Fruit fly (Drosophila melanogaster) whole organism, embryonic: Measurements from ENCODE around the gene CG18171.
A peak's percentile ranks its signal among the peaks of the same experiment; 100 is the strongest.

ENCODE experiments used
- Bgb ChIP-seq: fragments of 200-800 bp; sonication (Bioruptor generic); IDR thresholded peaks from 2 replicates; pipeline ENCODE4 v1.3.6; 2022; ENCODE audit warnings: missing biosample characterization, missing genetic modification characterization; ENCODE audit not compliant: partially characterized antibody
- C15 ChIP-seq: fragments of 200-800 bp; sonication (Bioruptor generic); IDR thresholded peaks from 3 replicates; pipeline ENCODE4 v1.3.6; 2022; ENCODE audit warnings: missing biosample characterization, missing genetic modification characterization
- CG11085 ChIP-seq: fragments of 200-800 bp; sonication (Bioruptor generic); IDR thresholded peaks from 2 replicates; pipeline ENCODE4 v1.3.6; 2022; ENCODE audit warnings: missing biosample characterization, missing genetic modification characterization
- CG11696 ChIP-seq: fragments of 200-800 bp; sonication (Bioruptor generic); IDR thresholded peaks from 2 replicates; pipeline ENCODE4 v1.3.6; 2022; ENCODE audit warnings: missing biosample characterization, missing genetic modification characterization
- CG11723 ChIP-seq: fragments of 200-800 bp; sonication (Bioruptor generic); optimal IDR thresholded peaks from 2 replicates; lab custom pipeline; 2017; ENCODE audit warnings: missing biosample characterization, mild to moderate bottlenecking, missing genetic modification characterization
- CG12769 ChIP-seq: fragments of 200-800 bp; sonication (Bioruptor generic); optimal IDR thresholded peaks from 2 replicates; lab custom pipeline; 2019; ENCODE audit warnings: missing biosample characterization, mild to moderate bottlenecking, missing genetic modification characterization, moderate library complexity
- CG15479 ChIP-seq: fragments of 200-800 bp; sonication (Bioruptor generic); optimal IDR thresholded peaks from 3 replicates; lab custom pipeline; 2019; ENCODE audit warnings: missing biosample characterization, mild to moderate bottlenecking, missing genetic modification characterization, moderate library complexity
- CG17186 ChIP-seq: fragments of 200-800 bp; sonication (Bioruptor generic); optimal IDR thresholded peaks from 3 replicates; lab custom pipeline; 2017; ENCODE audit warnings: missing biosample characterization, missing genetic modification reagents, missing genetic modification characterization
- CG17568 ChIP-seq: fragments of 200-800 bp; sonication (Bioruptor generic); optimal IDR thresholded peaks from 2 replicates; lab custom pipeline; 2018; ENCODE audit warnings: missing biosample characterization, mild to moderate bottlenecking, missing genetic modification characterization, moderate library complexity
- CG34224 ChIP-seq: fragments of 200-800 bp; sonication (Bioruptor generic); IDR thresholded peaks from 3 replicates; pipeline ENCODE4 v1.3.6; 2022; ENCODE audit warnings: missing biosample characterization, missing genetic modification characterization; ENCODE audit not compliant: partially characterized antibody
- CG3726 ChIP-seq: fragments of 200-800 bp; sonication (Bioruptor generic); IDR thresholded peaks from 3 replicates; pipeline ENCODE4, ENCODE4 v1.3.6; 2022; ENCODE audit warnings: missing biosample characterization, missing genetic modification characterization
- CG4730 ChIP-seq: fragments of 200-800 bp; sonication (Bioruptor generic); IDR thresholded peaks from 2 replicates; pipeline ENCODE4 v1.3.6; 2022; ENCODE audit warnings: missing biosample characterization, missing genetic modification characterization
- CG6791 ChIP-seq: fragments of 200-800 bp; sonication (Bioruptor generic); IDR thresholded peaks from 3 replicates; pipeline ENCODE4 v1.3.6; 2022; ENCODE audit warnings: missing biosample characterization, missing genetic modification characterization; ENCODE audit not compliant: partially characterized antibody
- CG7963 ChIP-seq: fragments of 200-800 bp; sonication (Bioruptor generic); IDR thresholded peaks from 3 replicates; pipeline ENCODE4 v1.3.6; 2022; ENCODE audit warnings: missing biosample characterization, missing genetic modification characterization; ENCODE audit not compliant: partially characterized antibody
- CG8478 ChIP-seq: fragments of >200 bp; optimal IDR thresholded peaks from 2 replicates; lab custom pipeline; 2018
- CkIIα-i1 ChIP-seq: fragments of 200-800 bp; sonication (Bioruptor generic); IDR thresholded peaks from 2 replicates; pipeline ENCODE4 v1.3.6; 2022; ENCODE audit warnings: missing biosample characterization, missing genetic modification characterization
- Dbx ChIP-seq: fragments of 200-800 bp; sonication (Bioruptor generic); IDR thresholded peaks from 3 replicates; pipeline ENCODE4 v1.3.6; 2022; ENCODE audit warnings: missing biosample characterization, missing genetic modification characterization
- HLH54F ChIP-seq: fragments of 200-800 bp; sonication (Bioruptor generic); optimal IDR thresholded peaks from 3 replicates; lab custom pipeline; 2016; ENCODE audit warnings: missing biosample characterization, missing genetic modification characterization
- HmgZ ChIP-seq: fragments of 200-800 bp; sonication (Bioruptor generic); optimal IDR thresholded peaks from 2 replicates; lab custom pipeline; 2018; ENCODE audit warnings: missing biosample characterization, mild to moderate bottlenecking, missing genetic modification characterization
- Opbp ChIP-seq: fragments of 200-800 bp; sonication (Bioruptor generic); IDR thresholded peaks from 3 replicates; pipeline ENCODE4 v1.3.6; 2022; ENCODE audit warnings: missing biosample characterization, missing genetic modification characterization; ENCODE audit not compliant: partially characterized antibody
- Scr ChIP-seq: fragments of 200-800 bp; sonication (Bioruptor generic); IDR thresholded peaks from 2 replicates; pipeline ENCODE4 v1.3.6; 2022; ENCODE audit warnings: missing biosample characterization, missing genetic modification characterization; ENCODE audit not compliant: partially characterized antibody
- Spps ChIP-seq: fragments of 200-800 bp; sonication (Bioruptor generic); optimal IDR thresholded peaks from 2 replicates; lab custom pipeline; 2018; ENCODE audit warnings: missing biosample characterization, mild to moderate bottlenecking, missing genetic modification characterization
- TFAM ChIP-seq: fragments of 200-800 bp; sonication (Bioruptor generic); optimal IDR thresholded peaks from 2 replicates; lab custom pipeline; 2017; ENCODE audit warnings: missing biosample characterization, missing genetic modification characterization, inconsistent platforms
- Vsx1 ChIP-seq: fragments of 200-800 bp; sonication (Bioruptor generic); optimal IDR thresholded peaks from 2 replicates; lab custom pipeline; 2017; ENCODE audit warnings: missing biosample characterization, mild to moderate bottlenecking, missing genetic modification characterization, missing genetic modification reagents
- bowl ChIP-seq: fragments of 200-800 bp; sonication (Bioruptor generic); IDR thresholded peaks from 2 replicates; pipeline ENCODE4 v1.3.6; 2022; ENCODE audit warnings: missing biosample characterization, missing genetic modification characterization
- corto ChIP-seq: fragments of 200-800 bp; sonication (Bioruptor generic); optimal IDR thresholded peaks from 2 replicates; lab custom pipeline; 2016; ENCODE audit warnings: missing biosample characterization, mild to moderate bottlenecking, missing genetic modification characterization, moderate library complexity
- crol ChIP-seq: fragments of 200-800 bp; sonication (Bioruptor generic); IDR thresholded peaks from 2 replicates; pipeline ENCODE4 v1.3.6; 2022; ENCODE audit warnings: missing biosample characterization, missing genetic modification characterization
- danr ChIP-seq: fragments of 200-800 bp; sonication (Bioruptor generic); IDR thresholded peaks from 2 replicates; pipeline ENCODE4 v1.3.6; 2022; ENCODE audit warnings: missing biosample characterization, missing genetic modification characterization
- en ChIP-seq: fragments of 200-800 bp; sonication (Bioruptor generic); optimal IDR thresholded peaks from 2 replicates; lab custom pipeline; 2016; ENCODE audit warnings: missing biosample characterization, missing genetic modification characterization
- ewg ChIP-seq: fragments of 200-800 bp; sonication (Bioruptor generic); optimal IDR thresholded peaks from 3 replicates; lab custom pipeline; 2017; ENCODE audit warnings: mild to moderate bottlenecking, missing biosample characterization, missing genetic modification reagents, missing genetic modification characterization
- fd3F ChIP-seq: fragments of 200-800 bp; sonication (Bioruptor generic); optimal IDR thresholded peaks from 2 replicates; lab custom pipeline; 2018; ENCODE audit warnings: missing biosample characterization, mild to moderate bottlenecking, missing genetic modification characterization, moderate library complexity
- gsb-n ChIP-seq: fragments of 200-800 bp; sonication (Bioruptor generic); optimal IDR thresholded peaks from 3 replicates; lab custom pipeline; 2018; ENCODE audit warnings: missing biosample characterization, mild to moderate bottlenecking, missing genetic modification characterization
- hb ChIP-seq: fragments of 200-800 bp; sonication (Bioruptor generic); IDR thresholded peaks from 3 replicates; pipeline ENCODE4 v1.3.6; 2022; ENCODE audit warnings: missing biosample characterization, missing genetic modification characterization; ENCODE audit not compliant: partially characterized antibody
- jigr1 ChIP-seq: fragments of 200-800 bp; sonication (Bioruptor generic); IDR thresholded peaks from 3 replicates; pipeline ENCODE4 v1.3.6; 2022; ENCODE audit warnings: missing biosample characterization, missing genetic modification characterization
- kni ChIP-seq: fragments of 200-800 bp; sonication (Bioruptor generic); optimal IDR thresholded peaks from 3 replicates; lab custom pipeline; 2017; ENCODE audit warnings: mild to moderate bottlenecking, missing biosample characterization, missing genetic modification reagents, missing genetic modification characterization
- nom ChIP-seq: fragments of 200-800 bp; sonication (Bioruptor generic); optimal IDR thresholded peaks from 2 replicates; lab custom pipeline; 2017; ENCODE audit warnings: missing biosample characterization, missing genetic modification characterization, mild to moderate bottlenecking, moderate library complexity, missing genetic modification reagents
- oc ChIP-seq: fragments of 200-800 bp; sonication (Bioruptor generic); optimal IDR thresholded peaks from 2 replicates; lab custom pipeline; 2018; ENCODE audit warnings: missing biosample characterization, mild to moderate bottlenecking, missing genetic modification characterization, moderate library complexity
- org-1 ChIP-seq: fragments of 200-800 bp; sonication (Bioruptor generic); optimal IDR thresholded peaks from 2 replicates; lab custom pipeline; 2017; ENCODE audit warnings: missing biosample characterization, missing genetic modification characterization
- pfk ChIP-seq: fragments of 200-800 bp; sonication (Bioruptor generic); optimal IDR thresholded peaks from 2 replicates; lab custom pipeline; 2018; ENCODE audit warnings: missing biosample characterization, mild to moderate bottlenecking, missing genetic modification characterization, moderate library complexity
- pzg ChIP-seq: fragments of 200-800 bp; sonication (Bioruptor generic); optimal IDR thresholded peaks from 3 replicates; lab custom pipeline; 2018; ENCODE audit warnings: missing biosample characterization, mild to moderate bottlenecking, missing genetic modification characterization, moderate library complexity
- ro ChIP-seq: fragments of 200-800 bp; sonication (Bioruptor generic); IDR thresholded peaks from 2 replicates; pipeline ENCODE4 v1.3.6; 2022; ENCODE audit warnings: missing biosample characterization, missing genetic modification characterization
- sd ChIP-seq: fragments of 200-800 bp; sonication (Bioruptor generic); optimal IDR thresholded peaks from 3 replicates; lab custom pipeline; 2018; ENCODE audit warnings: missing biosample characterization, mild to moderate bottlenecking, missing genetic modification characterization, moderate library complexity
- sim ChIP-seq: fragments of 200-800 bp; sonication (Bioruptor generic); IDR thresholded peaks from 2 replicates; pipeline ENCODE4 v1.3.6; 2022; ENCODE audit warnings: missing biosample characterization, missing genetic modification characterization
- sisA ChIP-seq: fragments of 200-800 bp; sonication (Bioruptor generic); IDR thresholded peaks from 2 replicates; pipeline ENCODE4 v1.3.6; 2022; ENCODE audit warnings: missing biosample characterization, missing genetic modification characterization
- sna ChIP-seq: fragments of 200-800 bp; sonication (Bioruptor generic); IDR thresholded peaks from 2 replicates; pipeline ENCODE4 v1.3.6; 2022; ENCODE audit warnings: missing biosample characterization, missing genetic modification characterization; ENCODE audit not compliant: partially characterized antibody
- sob ChIP-seq: fragments of 200-800 bp; sonication (Bioruptor generic); IDR thresholded peaks from 2 replicates; pipeline ENCODE4 v1.3.6; 2022; ENCODE audit warnings: missing biosample characterization, missing genetic modification characterization
- sr ChIP-seq: fragments of 200-800 bp; sonication (Bioruptor generic); IDR thresholded peaks from 3 replicates; pipeline ENCODE4 v1.3.6; 2022; ENCODE audit warnings: missing biosample characterization, missing genetic modification characterization
- stc ChIP-seq: fragments of 200-800 bp; sonication (Bioruptor generic); IDR thresholded peaks from 2 replicates; pipeline ENCODE4 v1.3.6; 2022; ENCODE audit warnings: missing biosample characterization, missing genetic modification characterization
- tin ChIP-seq: fragments of 200-800 bp; sonication (Bioruptor generic); optimal IDR thresholded peaks from 3 replicates; lab custom pipeline; 2016; ENCODE audit warnings: missing biosample characterization, missing genetic modification characterization
- trh ChIP-seq: fragments of 200-800 bp; sonication (Bioruptor generic); optimal IDR thresholded peaks from 2 replicates; lab custom pipeline; 2016; ENCODE audit warnings: missing biosample characterization, missing genetic modification characterization
- zen2 ChIP-seq: fragments of 200-800 bp; sonication (Bioruptor generic); IDR thresholded peaks from 3 replicates; pipeline ENCODE4 v1.3.6; 2022; ENCODE audit warnings: missing biosample characterization, missing genetic modification characterization; ENCODE audit not compliant: partially characterized antibody

CG18171 gene

dm6 chr3L:1756143-1756542, 33.2 kb upstream of the CG18171 start, which contains the start of gene CG8001 (continued):
- TF ChIP-seq pfk (GFP tag; lab: Kevin White, UChicago) (no peak), zen2 (GFP tag; lab: Robert Waterston, UW) (no peak; the same call in none of the 3 replicates), Vsx1 (GFP tag; lab: Kevin White, UChicago) (no peak), CkIIα-i1 (GFP tag; lab: Robert Waterston, UW) (no peak), ewg (GFP tag; lab: Kevin White, UChicago) (no peak), hb (GFP tag; lab: Robert Waterston, UW) (peak; percentile 65; the same call in 1 of the 3 replicates), corto (GFP tag; lab: Kevin White, UChicago) (no peak), Dbx (GFP tag; lab: Robert Waterston, UW) (no peak), CG15479 (GFP tag; lab: Kevin White, UChicago) (no peak), CG11696 (GFP tag; lab: Robert Waterston, UW) (no peak), CG12769 (tag; lab: Kevin White, UChicago) (no peak), Opbp (GFP tag; lab: Robert Waterston, UW) (peak; percentile 49; the same call in 2 of the 3 replicates), sd (tag; lab: Kevin White, UChicago) (no peak), trh (GFP tag; lab: Kevin White, UChicago) (no peak), CG11085 (GFP tag; lab: Robert Waterston, UW) (no peak), CG17568 (GFP tag; lab: Kevin White, UChicago) (no peak), CG17186 (peak; percentile 57), TFAM (GFP tag; lab: Kevin White, UChicago) (no peak), Scr (GFP tag; lab: Robert Waterston, UW) (peak; percentile 64), sna (GFP tag; lab: Robert Waterston, UW) (peak; percentile 41; the same call in 1 of the 2 replicates), bowl (no peak), CG34224 (GFP tag; lab: Robert Waterston, UW) (peak; percentile 56; the same call in 2 of the 3 replicates), sim (GFP tag; lab: Robert Waterston, UW) (no peak), stc (GFP tag; lab: Robert Waterston, UW) (no peak), oc (tag; lab: Kevin White, UChicago) (no peak), sob (GFP tag; lab: Robert Waterston, UW) (peak; percentile 31; the same call in 1 of the 2 replicates), sr (GFP tag; lab: Robert Waterston, UW) (no peak), tin (GFP tag; lab: Kevin White, UChicago) (no peak), CG8478 (lab: Kevin White, UChicago) (no peak), jigr1 (GFP tag; lab: Robert Waterston, UW) (no peak), CG11723 (GFP tag; lab: Kevin White, UChicago) (no peak), HmgZ (no peak), Bgb (GFP tag; lab: Robert Waterston, UW) (peak; percentile 71), C15 (GFP tag; lab: Robert Waterston, UW) (no peak), nom (GFP tag; lab: Kevin White, UChicago) (no peak), HLH54F (no peak), sisA (GFP tag; lab: Robert Waterston, UW) (no peak), org-1 (GFP tag; lab: Kevin White, UChicago) (no peak), CG7963 (GFP tag; lab: Robert Waterston, UW) (peak; percentile 40; the same call in 1 of the 3 replicates), fd3F (GFP tag; lab: Kevin White, UChicago) (no peak), CG6791 (GFP tag; lab: Robert Waterston, UW) (peak; percentile 67), Spps (tag; lab: Kevin White, UChicago) (no peak), kni (no peak), ro (GFP tag; lab: Robert Waterston, UW) (no peak), gsb-n (tag; lab: Kevin White, UChicago) (no peak), crol (GFP tag; lab: Robert Waterston, UW) (peak; percentile 68), danr (GFP tag; lab: Robert Waterston, UW) (no peak), CG4730 (GFP tag; lab: Robert Waterston, UW) (no peak), en (GFP tag; lab: Kevin White, UChicago) (no peak), CG3726 (no peak), pzg (GFP tag; lab: Kevin White, UChicago) (peak; percentile 45)
